Fruit fly (Drosophila melanogaster): ENCODE results near the gene cdi.

The cdi gene

DNA sequence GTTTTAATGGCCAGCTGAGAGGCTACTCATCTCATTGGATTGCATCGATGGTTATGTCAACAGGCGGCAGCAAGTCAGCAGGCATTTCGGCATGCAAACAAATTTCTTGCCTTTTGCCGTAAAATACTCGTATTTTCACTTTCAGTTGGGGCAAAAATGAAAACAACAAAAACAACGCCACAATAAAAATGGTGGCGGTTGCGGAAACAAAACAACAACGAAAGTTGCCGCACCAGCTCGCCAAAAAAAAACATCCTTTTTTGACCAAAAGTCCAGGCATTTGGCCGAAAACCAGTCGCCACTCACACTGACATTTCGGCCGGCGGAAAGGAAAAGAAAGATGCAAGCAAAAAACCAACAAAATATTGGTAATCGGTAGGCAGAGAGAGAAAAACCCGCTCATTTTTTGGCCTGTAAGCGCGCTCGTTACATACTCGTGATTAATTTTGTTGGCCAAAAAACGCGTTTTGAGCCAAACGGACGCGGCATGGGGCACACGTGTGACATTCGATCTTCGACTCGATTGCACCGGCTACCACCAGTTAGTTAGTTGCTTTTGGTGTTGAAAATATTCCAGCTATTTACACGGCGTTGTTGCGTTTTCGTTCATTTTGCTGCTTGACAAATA lies 29.9 kb downstream of the cdi start:
- TF ChIP-seq Sin3A (optimal IDR thresholded peaks at IDR 0.05) (no peak), insv (optimal IDR thresholded peaks at IDR 0.05) (no peak), ttk (optimal IDR thresholded peaks at IDR 0.05) (no peak), Myc (optimal IDR thresholded peaks at IDR 0.05) (no peak), h (optimal IDR thresholded peaks at IDR 0.05) (no peak), psq (optimal IDR thresholded peaks at IDR 0.05) (no peak)

DNA sequence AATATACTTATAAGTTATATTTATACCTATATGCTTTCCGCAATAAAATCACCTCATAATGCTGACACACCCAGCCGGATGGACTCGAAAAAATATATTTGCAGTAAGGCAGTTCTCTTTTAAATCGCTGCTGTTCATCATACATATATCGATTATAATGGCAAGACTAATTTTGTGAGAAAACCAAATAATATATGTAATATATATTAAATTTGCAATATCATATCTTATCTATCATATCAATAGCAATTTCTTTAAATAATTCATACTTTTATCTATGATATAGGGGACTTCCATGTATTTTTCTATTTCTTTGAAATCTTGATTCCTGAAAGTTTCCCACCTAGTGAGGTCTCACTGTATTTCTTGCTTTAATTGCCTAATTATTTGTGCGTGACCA lies 31.5 kb downstream of the cdi start:
- TF ChIP-seq Sin3A (optimal IDR thresholded peaks at IDR 0.05) (no peak), psq (optimal IDR thresholded peaks at IDR 0.05) (no peak), h (optimal IDR thresholded peaks at IDR 0.05) (no peak), Myc (optimal IDR thresholded peaks at IDR 0.05) (no peak), ttk (optimal IDR thresholded peaks at IDR 0.05) (no peak), insv (optimal IDR thresholded peaks at IDR 0.05) (no peak)

dm6 chr3R:19060173-19060572 lies 33.9 kb downstream of the cdi start:
- TF ChIP-seq Sin3A (optimal IDR thresholded peaks at IDR 0.05) (no peak), Myc (optimal IDR thresholded peaks at IDR 0.05) (no peak), h (optimal IDR thresholded peaks at IDR 0.05) (no peak), psq (optimal IDR thresholded peaks at IDR 0.05) (no peak), insv (optimal IDR thresholded peaks at IDR 0.05) (no peak), ttk (optimal IDR thresholded peaks at IDR 0.05) (no peak)

DNA sequence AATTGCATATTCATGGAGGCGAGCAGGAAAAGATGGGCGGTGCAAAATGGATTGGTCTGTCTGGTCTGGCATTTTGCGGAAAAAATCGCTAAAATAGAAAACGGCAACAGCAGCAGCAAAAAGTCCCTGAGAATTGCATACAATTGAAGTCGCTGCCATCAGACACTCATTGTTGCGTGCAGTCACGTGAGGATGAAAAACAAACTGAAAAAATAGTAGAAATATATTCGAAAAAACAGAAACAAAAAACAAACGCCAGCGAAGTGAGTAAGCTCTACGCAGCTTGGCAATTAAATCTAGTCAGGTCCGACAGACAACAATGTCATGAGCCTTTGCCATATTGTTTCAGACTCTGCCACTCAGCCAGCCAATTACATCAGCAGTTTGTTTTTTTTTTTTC lies 34.8 kb downstream of the cdi start:
- no peak for TF ChIP-seq ttk (optimal IDR thresholded peaks at IDR 0.05)
- TF ChIP-seq insv (optimal IDR thresholded peaks at IDR 0.05) = no peak
- no peak for TF ChIP-seq Sin3A (optimal IDR thresholded peaks at IDR 0.05)
- no peak for TF ChIP-seq psq (optimal IDR thresholded peaks at IDR 0.05)
- TF ChIP-seq h (optimal IDR thresholded peaks at IDR 0.05) = no peak
- TF ChIP-seq Myc (optimal IDR thresholded peaks at IDR 0.05) = no peak

dm6 chr3R:19058384-19058783 lies 35.7 kb downstream of the cdi start:
- TF ChIP-seq Myc (optimal IDR thresholded peaks at IDR 0.05) (no peak), ttk (optimal IDR thresholded peaks at IDR 0.05) (no peak), psq (optimal IDR thresholded peaks at IDR 0.05) (no peak)

- TF ChIP-seq psq (optimal IDR thresholded peaks at IDR 0.05) = no peak
- no peak for TF ChIP-seq Myc (optimal IDR thresholded peaks at IDR 0.05)
- TF ChIP-seq h (optimal IDR thresholded peaks at IDR 0.05) = no peak
- no peak for TF ChIP-seq insv (optimal IDR thresholded peaks at IDR 0.05)
- TF ChIP-seq ttk (optimal IDR thresholded peaks at IDR 0.05) = no peak
- no peak for TF ChIP-seq Sin3A (optimal IDR thresholded peaks at IDR 0.05)
Observed at dm6 chr3R:19056884-19057283, 37.2 kb downstream of the cdi start.

dm6 chr3R:19054839-19055238 lies 39.2 kb downstream of the cdi start:
- no peak for TF ChIP-seq insv (optimal IDR thresholded peaks at IDR 0.05)
- no peak for TF ChIP-seq ttk (optimal IDR thresholded peaks at IDR 0.05)
- no peak for TF ChIP-seq h (optimal IDR thresholded peaks at IDR 0.05)
- TF ChIP-seq Myc (optimal IDR thresholded peaks at IDR 0.05) = no peak
- no peak for TF ChIP-seq Sin3A (optimal IDR thresholded peaks at IDR 0.05)
- TF ChIP-seq psq (optimal IDR thresholded peaks at IDR 0.05) = no peak

- TF ChIP-seq h (optimal IDR thresholded peaks at IDR 0.05) (no peak), Myc (optimal IDR thresholded peaks at IDR 0.05) (no peak), ttk (optimal IDR thresholded peaks at IDR 0.05) (no peak), insv (optimal IDR thresholded peaks at IDR 0.05) (no peak), psq (optimal IDR thresholded peaks at IDR 0.05) (no peak), Sin3A (optimal IDR thresholded peaks at IDR 0.05) (no peak)
Observed at dm6 chr3R:19052475-19052874, 41.6 kb downstream of the cdi start.

dm6 chr3R:19051247-19051646 lies 42.8 kb downstream of the cdi start:
- TF ChIP-seq psq (optimal IDR thresholded peaks at IDR 0.05) = no peak
- TF ChIP-seq ttk (optimal IDR thresholded peaks at IDR 0.05) = no peak
- TF ChIP-seq Myc (optimal IDR thresholded peaks at IDR 0.05) = no peak
- no peak for TF ChIP-seq insv (optimal IDR thresholded peaks at IDR 0.05)
- TF ChIP-seq Sin3A (optimal IDR thresholded peaks at IDR 0.05) = no peak
- no peak for TF ChIP-seq h (optimal IDR thresholded peaks at IDR 0.05)

dm6 chr3R:19044638-19045037 lies 49.4 kb downstream of the cdi start:
- no peak for TF ChIP-seq psq (optimal IDR thresholded peaks at IDR 0.05)
- TF ChIP-seq Sin3A (optimal IDR thresholded peaks at IDR 0.05) = no peak
- no peak for TF ChIP-seq Myc (optimal IDR thresholded peaks at IDR 0.05)
- no peak for TF ChIP-seq ttk (optimal IDR thresholded peaks at IDR 0.05)
- no peak for TF ChIP-seq insv (optimal IDR thresholded peaks at IDR 0.05)
- TF ChIP-seq h (optimal IDR thresholded peaks at IDR 0.05) = no peak

DNA sequence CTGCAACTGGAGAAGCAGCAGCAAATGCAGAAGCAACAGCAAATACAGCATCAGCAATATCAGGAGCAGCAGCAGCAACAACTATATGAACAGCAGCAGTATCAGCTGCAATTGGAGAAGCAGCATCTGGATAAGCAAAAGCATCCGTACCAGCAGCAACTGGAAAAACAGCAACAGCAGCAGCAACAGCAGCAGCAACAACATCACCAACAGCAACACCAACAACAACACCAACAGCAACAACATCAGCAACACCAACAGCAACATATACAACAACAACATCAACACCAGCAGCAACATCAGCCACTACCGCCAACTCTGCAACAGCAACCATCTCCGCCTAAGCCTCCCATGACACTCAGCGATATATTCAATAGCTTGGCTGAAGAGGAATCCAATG lies 53.4 kb downstream of the cdi start:
- TF ChIP-seq Myc (optimal IDR thresholded peaks at IDR 0.05) = no peak
- no peak for TF ChIP-seq h (optimal IDR thresholded peaks at IDR 0.05)
- no peak for TF ChIP-seq psq (optimal IDR thresholded peaks at IDR 0.05)
- no peak for TF ChIP-seq Sin3A (optimal IDR thresholded peaks at IDR 0.05)
- TF ChIP-seq ttk (optimal IDR thresholded peaks at IDR 0.05) = no peak
- no peak for TF ChIP-seq insv (optimal IDR thresholded peaks at IDR 0.05)

DNA sequence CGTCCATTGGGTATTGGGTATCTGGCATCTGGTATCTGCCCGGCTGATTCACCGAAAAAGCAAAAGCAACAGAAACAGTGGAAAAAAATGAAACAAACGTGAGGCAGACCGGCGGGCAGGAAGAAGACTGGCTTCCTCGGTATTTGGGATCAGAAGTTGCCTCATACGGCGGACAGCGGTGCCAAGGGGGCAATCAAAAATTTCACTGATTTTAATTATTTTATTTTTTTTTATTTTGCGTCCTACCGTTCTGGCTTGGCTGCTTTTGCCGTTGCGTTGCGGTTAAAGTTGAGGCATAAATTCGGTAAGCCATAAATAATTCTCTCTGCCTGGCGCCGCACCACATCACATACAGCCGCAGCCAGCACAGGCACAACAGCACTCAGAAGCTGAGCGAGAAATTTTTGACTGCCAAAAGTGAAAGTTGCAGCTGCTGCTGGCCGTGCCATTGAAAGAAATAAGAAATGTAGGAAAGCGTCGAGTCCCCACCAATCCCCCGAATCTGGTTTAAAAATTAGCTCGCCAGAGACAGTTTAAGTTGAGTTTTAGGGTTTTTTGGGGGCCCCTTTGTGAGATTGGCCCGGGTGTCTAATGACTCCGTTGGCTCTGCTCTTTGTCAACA lies 57.4 kb downstream of the cdi start:
- no peak for TF ChIP-seq h (optimal IDR thresholded peaks at IDR 0.05)
- TF ChIP-seq psq (optimal IDR thresholded peaks at IDR 0.05) = no peak
- TF ChIP-seq Sin3A (optimal IDR thresholded peaks at IDR 0.05) = no peak
- no peak for TF ChIP-seq Myc (optimal IDR thresholded peaks at IDR 0.05)
- TF ChIP-seq insv (optimal IDR thresholded peaks at IDR 0.05) = no peak
- no peak for TF ChIP-seq ttk (optimal IDR thresholded peaks at IDR 0.05)

dm6 chr3R:19033238-19033637 lies 60.8 kb downstream of the cdi start, which contains the start of gene CG6026:
Gene CG6026 (plus strand): TSS chr3R:19033538.
- TF ChIP-seq psq (optimal IDR thresholded peaks at IDR 0.05) (no peak), Sin3A (optimal IDR thresholded peaks at IDR 0.05) (no peak), Myc (optimal IDR thresholded peaks at IDR 0.05) (no peak), insv (optimal IDR thresholded peaks at IDR 0.05) (no peak), ttk (optimal IDR thresholded peaks at IDR 0.05) (no peak)

All from Kc167 (cell line).